Worm (Caenorhabditis elegans) whole organism, early embryonic: ENCODE measurements around the gene chil-22.

Experiments
- hmg-4 ChIP-seq: fragments of 200-800 bp; sonication (Bioruptor generic); optimal IDR thresholded peaks from 2 replicates; lab custom pipeline; 2018; ENCODE audit warnings: mild to moderate bottlenecking, missing genetic modification characterization, missing compliant biosample characterization
- hnd-1 ChIP-seq: sonication (generic microtip); optimal IDR thresholded peaks from 2 replicates; lab custom pipeline; 2016; ENCODE audit warnings: missing genetic modification characterization, missing compliant biosample characterization

DNA sequence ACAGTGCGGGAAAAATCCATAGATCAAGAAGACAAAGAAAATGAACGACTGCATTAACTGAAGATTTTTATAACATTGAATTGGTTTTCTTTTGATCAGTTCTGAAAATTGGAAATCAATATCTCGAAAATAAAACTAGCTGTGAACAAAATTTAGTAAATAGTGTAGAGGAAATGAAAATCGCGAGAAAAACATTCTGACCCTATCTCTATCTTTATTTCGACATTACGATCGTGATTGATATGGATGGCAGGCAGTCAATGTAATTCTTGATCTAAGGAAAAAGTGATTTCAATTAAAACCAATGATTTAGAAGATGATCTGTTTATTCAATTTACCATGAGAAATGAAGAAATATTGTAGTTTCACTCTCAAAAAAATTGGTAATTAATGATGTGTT, 30.0 kb downstream of the chil-22 start, which contains the start of gene kin-16:
- no peak for TF ChIP-seq hmg-4 (GFP tag; lab: Kevin White, UChicago)
- no peak for TF ChIP-seq hnd-1
